Fruit fly (Drosophila melanogaster) whole organism, prepupa: ENCODE measurements at regions not wholly inside any gene's neighbourhood (a gene's known extent, or its start where the extent isn't known, plus 50 kb on each side); places are given as distances from the start of the nearest gene placed in this dataset.

ENCODE experiments used
- CG10631 ChIP-seq: fragments of 200-800 bp; sonication (Bioruptor generic); optimal IDR thresholded peaks from 2 replicates; lab custom pipeline; 2016; ENCODE audit warnings: missing biosample characterization, missing genetic modification characterization
- CG10669 ChIP-seq: fragments of 200-800 bp; sonication (Bioruptor generic); optimal IDR thresholded peaks from 3 replicates; lab custom pipeline; 2018; ENCODE audit warnings: missing biosample characterization, mild to moderate bottlenecking, missing genetic modification characterization, moderate library complexity
- CG11294 ChIP-seq: fragments of 200-800 bp; sonication (Bioruptor generic); IDR thresholded peaks from 2 replicates; pipeline ENCODE4 v1.3.6; 2022; ENCODE audit warnings: missing biosample characterization, missing genetic modification characterization
- CG11762 ChIP-seq: fragments of 200-800 bp; sonication (Bioruptor generic); optimal IDR thresholded peaks from 3 replicates; lab custom pipeline; 2016; ENCODE audit warnings: missing biosample characterization, missing genetic modification characterization; ENCODE audit not compliant: insufficient read depth
- CG11902 ChIP-seq: fragments of 200-800 bp; sonication (Bioruptor generic); optimal IDR thresholded peaks from 3 replicates; lab custom pipeline; 2016; ENCODE audit warnings: missing biosample characterization, missing genetic modification characterization
- CG15336 ChIP-seq: fragments of 200-800 bp; sonication (Bioruptor generic); IDR thresholded peaks from 2 replicates; pipeline ENCODE4 v1.3.6; 2022; ENCODE audit warnings: missing biosample characterization, missing genetic modification characterization
- CG1621 ChIP-seq: fragments of 200-800 bp; sonication (Bioruptor generic); optimal IDR thresholded peaks from 3 replicates; lab custom pipeline; 2018; ENCODE audit warnings: missing biosample characterization, mild to moderate bottlenecking, missing genetic modification characterization
- CG16779 ChIP-seq: fragments of 200-800 bp; sonication (Bioruptor generic); optimal IDR thresholded peaks from 3 replicates; lab custom pipeline; 2017; ENCODE audit warnings: missing biosample characterization, mild to moderate bottlenecking, missing genetic modification characterization
- CG3032 ChIP-seq: fragments of 200-800 bp; optimal IDR thresholded peaks from 2 replicates; lab custom pipeline; 2019; ENCODE audit warnings: missing biosample characterization, mild to moderate bottlenecking, missing genetic modification characterization, moderate library complexity
- CG31627 ChIP-seq: fragments of 200-800 bp; sonication (Bioruptor generic); optimal IDR thresholded peaks from 3 replicates; lab custom pipeline; 2016; ENCODE audit warnings: missing biosample characterization, missing genetic modification characterization
- CG32006 ChIP-seq: fragments of 200-800 bp; sonication (Bioruptor generic); optimal IDR thresholded peaks from 3 replicates; lab custom pipeline; 2017; ENCODE audit warnings: missing biosample characterization, mild to moderate bottlenecking, missing genetic modification characterization
- CG4318 ChIP-seq: fragments of 200-800 bp; sonication (Bioruptor generic); optimal IDR thresholded peaks from 3 replicates; lab custom pipeline; 2017; ENCODE audit warnings: missing biosample characterization, mild to moderate bottlenecking, missing genetic modification characterization
- CG6163 ChIP-seq: fragments of 200-800 bp; sonication (Bioruptor generic); IDR thresholded peaks from 3 replicates; pipeline ENCODE4 v1.3.6; 2022; ENCODE audit warnings: missing biosample characterization, missing genetic modification characterization
- CG6276 ChIP-seq: fragments of 200-800 bp; sonication (Bioruptor generic); optimal IDR thresholded peaks from 2 replicates; lab custom pipeline; 2017; ENCODE audit warnings: missing biosample characterization, mild to moderate bottlenecking, missing genetic modification characterization
- CG6808 ChIP-seq: fragments of 200-800 bp; sonication (Bioruptor generic); optimal IDR thresholded peaks from 3 replicates; lab custom pipeline; 2017; ENCODE audit warnings: missing biosample characterization, missing genetic modification characterization, mild to moderate bottlenecking, moderate library complexity, missing genetic modification reagents
- CG8632 ChIP-seq: fragments of 200-800 bp; sonication (Bioruptor generic); optimal IDR thresholded peaks from 3 replicates; lab custom pipeline; 2016; ENCODE audit warnings: missing biosample characterization, missing genetic modification characterization
- CG9139 ChIP-seq: fragments of 200-800 bp; sonication (Bioruptor generic); optimal IDR thresholded peaks from 3 replicates; lab custom pipeline; 2017; ENCODE audit warnings: missing biosample characterization, mild to moderate bottlenecking, missing genetic modification characterization
- Eip75B ChIP-seq: fragments of 200-800 bp; sonication (Bioruptor generic); optimal IDR thresholded peaks from 3 replicates; lab custom pipeline; 2016; ENCODE audit warnings: missing biosample characterization, missing genetic modification characterization
- Eip93F ChIP-seq: fragments of 200-800 bp; sonication (Bioruptor generic); optimal IDR thresholded peaks from 2 replicates; lab custom pipeline; 2016; ENCODE audit warnings: missing biosample characterization, mild to moderate bottlenecking, missing genetic modification characterization
- Ets21C ChIP-seq: fragments of 200-800 bp; sonication (Bioruptor generic); optimal IDR thresholded peaks from 3 replicates; lab custom pipeline; 2016; ENCODE audit warnings: missing biosample characterization, missing genetic modification characterization
- Hr39 ChIP-seq: fragments of 200-800 bp; sonication (Bioruptor generic); optimal IDR thresholded peaks from 2 replicates; lab custom pipeline; 2016; ENCODE audit warnings: missing biosample characterization, missing genetic modification characterization
- Hr4 ChIP-seq: fragments of 200-800 bp; sonication (Bioruptor generic); optimal IDR thresholded peaks from 3 replicates; lab custom pipeline; 2016; ENCODE audit warnings: missing biosample characterization, missing genetic modification characterization
- Met ChIP-seq: fragments of 200-800 bp; sonication (Bioruptor generic); optimal IDR thresholded peaks from 3 replicates; lab custom pipeline; 2016; ENCODE audit warnings: missing biosample characterization, missing genetic modification characterization
- OdsH ChIP-seq: fragments of 200-800 bp; sonication (Bioruptor generic); optimal IDR thresholded peaks from 3 replicates; lab custom pipeline; 2016; ENCODE audit warnings: missing biosample characterization, missing genetic modification characterization
- Smox ChIP-seq: fragments of 200-800 bp; sonication (Bioruptor generic); optimal IDR thresholded peaks from 3 replicates; lab custom pipeline; 2016; ENCODE audit warnings: missing biosample characterization, missing genetic modification characterization
- Sox102F ChIP-seq: fragments of 200-800 bp; sonication (Bioruptor generic); optimal IDR thresholded peaks from 2 replicates; lab custom pipeline; 2016; ENCODE audit warnings: missing biosample characterization, mild to moderate bottlenecking, missing genetic modification characterization
- Sox14 ChIP-seq: fragments of 200-800 bp; sonication (Bioruptor generic); optimal IDR thresholded peaks from 3 replicates; lab custom pipeline; 2016; ENCODE audit warnings: missing biosample characterization, missing genetic modification characterization
- Sox15 ChIP-seq: fragments of 200-800 bp; sonication (Bioruptor generic); optimal IDR thresholded peaks from 3 replicates; lab custom pipeline; 2016; ENCODE audit warnings: missing biosample characterization, missing genetic modification characterization
- achi ChIP-seq: fragments of 200-800 bp; sonication (Bioruptor generic); optimal IDR thresholded peaks from 3 replicates; lab custom pipeline; 2016; ENCODE audit warnings: missing biosample characterization, missing genetic modification characterization
- acj6 ChIP-seq: fragments of 200-800 bp; sonication (Bioruptor generic); optimal IDR thresholded peaks from 3 replicates; lab custom pipeline; 2016; ENCODE audit warnings: missing biosample characterization, missing genetic modification characterization
- cyc ChIP-seq: fragments of 200-800 bp; sonication (Bioruptor generic); optimal IDR thresholded peaks from 3 replicates; lab custom pipeline; 2016; ENCODE audit warnings: missing biosample characterization, missing genetic modification characterization
- dac ChIP-seq: fragments of 200-800 bp; sonication (Bioruptor generic); optimal IDR thresholded peaks from 2 replicates; lab custom pipeline; 2017; ENCODE audit warnings: missing biosample characterization, mild to moderate bottlenecking, missing genetic modification characterization
- dsx ChIP-seq: fragments of 200-800 bp; optimal IDR thresholded peaks from 3 replicates; lab custom pipeline; 2019; ENCODE audit warnings: missing biosample characterization, mild to moderate bottlenecking, missing genetic modification characterization, moderate library complexity; ENCODE audit not compliant: poor library complexity, severe bottlenecking
- esn ChIP-seq: fragments of 200-800 bp; sonication (Bioruptor generic); optimal IDR thresholded peaks from 2 replicates; lab custom pipeline; 2016; ENCODE audit warnings: missing biosample characterization, mild to moderate bottlenecking, missing genetic modification characterization, moderate library complexity
- fd59A ChIP-seq: fragments of 200-800 bp; sonication (Bioruptor generic); optimal IDR thresholded peaks from 2 replicates; lab custom pipeline; 2017; ENCODE audit warnings: missing biosample characterization, mild to moderate bottlenecking, missing genetic modification characterization, missing genetic modification reagents
- fd85E ChIP-seq: fragments of 200-800 bp; sonication (Bioruptor generic); optimal IDR thresholded peaks from 3 replicates; lab custom pipeline; 2016; ENCODE audit warnings: missing biosample characterization, missing genetic modification characterization
- fkh ChIP-seq: fragments of 200-800 bp; sonication (Bioruptor generic); optimal IDR thresholded peaks from 3 replicates; lab custom pipeline; 2017; ENCODE audit warnings: missing biosample characterization, mild to moderate bottlenecking, missing genetic modification characterization, moderate library complexity
- lz ChIP-seq: fragments of 200-800 bp; sonication (Bioruptor generic); optimal IDR thresholded peaks from 3 replicates; lab custom pipeline; 2016; ENCODE audit warnings: missing biosample characterization, missing genetic modification characterization
- net ChIP-seq: fragments of 200-800 bp; sonication (Bioruptor generic); optimal IDR thresholded peaks from 3 replicates; lab custom pipeline; 2016; ENCODE audit warnings: missing biosample characterization, missing genetic modification characterization
- pdm3 ChIP-seq: fragments of 200-800 bp; sonication (Bioruptor generic); optimal IDR thresholded peaks from 3 replicates; lab custom pipeline; 2016; ENCODE audit warnings: missing biosample characterization, missing genetic modification characterization
- ss ChIP-seq, 2 experiments: fragments of 200-800 bp; sonication (Bioruptor generic); optimal IDR thresholded peaks; 2 replicates in 1 of 2; 3 replicates in 1 of 2; lab custom pipeline; 2017 to 2018; ENCODE audit warnings: mild to moderate bottlenecking in 2 of 2, missing biosample characterization in 2 of 2, missing genetic modification characterization in 2 of 2, moderate library complexity in 1 of 2
- svp ChIP-seq: fragments of 200-800 bp; sonication (Bioruptor generic); peaks from one replicate; lab custom pipeline; 2016; ENCODE audit warnings: missing biosample characterization, missing genetic modification characterization
- topi ChIP-seq: fragments of 200-800 bp; sonication (Bioruptor generic); optimal IDR thresholded peaks from 3 replicates; lab custom pipeline; 2016; ENCODE audit warnings: missing biosample characterization, missing genetic modification characterization
- vri ChIP-seq: fragments of 200-800 bp; sonication (Bioruptor generic); optimal IDR thresholded peaks from 3 replicates; lab custom pipeline; 2016; ENCODE audit warnings: missing biosample characterization, mild to moderate bottlenecking, missing genetic modification characterization

dm6 chr3L:26012403-26012802, 203.2 kb upstream of the CG40160 start:
- TF ChIP-seq CG31627 (peak; percentile 33), Sox14 (peak; percentile 21), OdsH (GFP tag; lab: Kevin White, UChicago) (peak; percentile 38), cyc (GFP tag; lab: Kevin White, UChicago) (peak; percentile 35), lz (GFP tag; lab: Kevin White, UChicago) (peak; percentile 32), Hr4 (GFP tag; lab: Kevin White, UChicago) (peak; percentile 27), vri (GFP tag; lab: Kevin White, UChicago) (peak; percentile 13), CG4318 (GFP tag; lab: Kevin White, UChicago) (peak; percentile 50), svp (GFP tag; lab: Kevin White, UChicago) (peak; percentile 55), acj6 (peak; percentile 18), achi (GFP tag; lab: Kevin White, UChicago) (peak; percentile 17), Hr39 (GFP tag; lab: Kevin White, UChicago) (peak; percentile 39), Smox (GFP tag; lab: Kevin White, UChicago) (peak; percentile 25), CG10631 (GFP tag; lab: Kevin White, UChicago) (peak; percentile 32), esn (GFP tag; lab: Kevin White, UChicago) (peak; percentile 38), CG32006 (GFP tag; lab: Kevin White, UChicago) (peak; percentile 57), Ets21C (GFP tag; lab: Kevin White, UChicago) (peak; percentile 16), pdm3 (GFP tag; lab: Kevin White, UChicago) (peak; percentile 25), Met (GFP tag; lab: Kevin White, UChicago) (peak; percentile 47), Sox102F (GFP tag; lab: Kevin White, UChicago) (peak; percentile 4), topi (GFP tag; lab: Kevin White, UChicago) (peak; percentile 18)

DNA sequence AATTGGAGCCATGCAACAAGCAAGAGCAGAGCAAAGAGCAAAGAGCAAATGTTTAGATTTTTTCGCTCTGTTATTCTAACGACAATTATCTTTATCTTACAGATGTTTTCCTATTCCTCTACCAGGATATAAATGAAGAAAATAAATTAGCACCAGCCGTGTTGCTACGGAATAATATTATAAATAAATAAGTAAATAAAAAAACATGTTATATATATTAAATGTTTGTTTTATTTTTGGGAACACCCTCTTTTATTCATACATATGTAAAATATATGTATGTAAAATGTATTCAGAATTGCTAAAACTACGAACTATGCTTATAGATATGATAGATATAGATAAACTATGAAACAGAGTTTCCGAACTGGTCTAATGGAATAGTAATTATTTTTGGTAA, 202.5 kb upstream of the CG40160 start:
- TF ChIP-seq CG11762 (no peak), CG10669 (GFP tag; lab: Kevin White, UChicago) (peak; percentile 55), svp (GFP tag; lab: Kevin White, UChicago) (peak; percentile 47)
- TF ChIP-seq, all 60 proteins: peak for 2

DNA sequence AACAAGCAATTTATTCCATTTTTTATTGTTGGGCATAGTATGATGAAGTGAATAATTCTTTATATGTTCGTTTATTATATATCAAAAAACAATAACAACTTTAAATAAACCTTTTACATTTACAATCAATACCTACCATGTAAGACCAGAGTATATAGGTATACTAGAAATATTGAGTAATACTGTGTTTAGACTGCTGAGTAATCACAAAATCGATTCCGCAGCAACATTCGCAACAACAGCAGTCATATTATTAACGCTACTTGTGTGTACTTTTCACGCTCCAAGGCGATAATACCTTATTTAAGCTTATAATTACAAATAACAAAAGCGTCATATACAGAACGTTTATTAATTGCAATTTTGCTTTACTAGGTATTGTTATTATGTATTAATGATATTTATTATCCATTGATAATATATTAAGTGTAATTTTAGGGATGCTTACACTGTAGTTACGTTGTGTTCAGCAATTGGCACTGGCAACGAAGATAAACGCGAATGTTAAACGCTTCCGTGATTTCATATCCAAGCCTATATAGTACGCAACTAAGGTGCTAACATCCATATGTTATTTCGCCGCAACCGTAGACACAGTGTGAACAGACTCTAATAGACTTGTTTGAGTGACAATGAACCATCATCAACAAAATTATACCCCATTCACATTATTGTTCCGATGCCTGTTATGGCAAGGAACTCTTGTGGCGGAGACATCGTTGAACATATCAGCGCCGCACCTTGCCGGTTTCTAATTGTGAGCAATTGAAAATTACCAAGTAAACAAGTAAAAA, 201.8 kb upstream of the CG40160 start:
- TF ChIP-seq fd85E (GFP tag; lab: Kevin White, UChicago) (no peak), CG11902 (GFP tag; lab: Kevin White, UChicago) (no peak), fd59A (no peak), CG11762 (no peak), CG11294 (GFP tag; lab: Robert Waterston, UW) (no peak), fkh (GFP tag; lab: Kevin White, UChicago) (no peak), CG32006 (GFP tag; lab: Kevin White, UChicago) (peak; percentile 51), net (GFP tag; lab: Kevin White, UChicago) (no peak), Sox14 (no peak), dsx (GFP tag; lab: Kevin White, UChicago) (no peak), achi (GFP tag; lab: Kevin White, UChicago) (no peak), Eip75B (GFP tag; lab: Kevin White, UChicago) (no peak), dac (GFP tag; lab: Kevin White, UChicago) (no peak), CG9139 (GFP tag; lab: Kevin White, UChicago) (no peak), svp (GFP tag; lab: Kevin White, UChicago) (peak; percentile 46), CG16779 (tag; lab: Kevin White, UChicago) (no peak), Eip93F (GFP tag; lab: Kevin White, UChicago) (no peak), Sox15 (no peak), Sox102F (GFP tag; lab: Kevin White, UChicago) (no peak), CG6163 (GFP tag; lab: Robert Waterston, UW) (no peak; the same call in 2 of the 3 replicates), topi (GFP tag; lab: Kevin White, UChicago) (no peak), Hr39 (GFP tag; lab: Kevin White, UChicago) (peak; percentile 24), CG4318 (GFP tag; lab: Kevin White, UChicago) (no peak), ss (GFP tag; optimal IDR thresholded peaks at IDR 0.05; lab: Kevin White, UChicago) (peak in 1 of 2 experiments; percentile 13), Met (GFP tag; lab: Kevin White, UChicago) (no peak), CG10631 (GFP tag; lab: Kevin White, UChicago) (no peak), CG3032 (tag; lab: Kevin White, UChicago) (peak; percentile 18), CG8632 (no peak), CG31627 (no peak), vri (GFP tag; lab: Kevin White, UChicago) (no peak), CG6276 (GFP tag; lab: Kevin White, UChicago) (no peak), CG1621 (peak; percentile 17), cyc (GFP tag; lab: Kevin White, UChicago) (no peak), CG15336 (GFP tag; lab: Robert Waterston, UW) (no peak), CG6808 (GFP tag; lab: Kevin White, UChicago) (no peak)
